Fruit fly (Drosophila melanogaster): Measurements from ENCODE around the gene ND-B8.
A peak's percentile ranks its signal among the peaks of the same experiment; 100 is the strongest.

DNA sequence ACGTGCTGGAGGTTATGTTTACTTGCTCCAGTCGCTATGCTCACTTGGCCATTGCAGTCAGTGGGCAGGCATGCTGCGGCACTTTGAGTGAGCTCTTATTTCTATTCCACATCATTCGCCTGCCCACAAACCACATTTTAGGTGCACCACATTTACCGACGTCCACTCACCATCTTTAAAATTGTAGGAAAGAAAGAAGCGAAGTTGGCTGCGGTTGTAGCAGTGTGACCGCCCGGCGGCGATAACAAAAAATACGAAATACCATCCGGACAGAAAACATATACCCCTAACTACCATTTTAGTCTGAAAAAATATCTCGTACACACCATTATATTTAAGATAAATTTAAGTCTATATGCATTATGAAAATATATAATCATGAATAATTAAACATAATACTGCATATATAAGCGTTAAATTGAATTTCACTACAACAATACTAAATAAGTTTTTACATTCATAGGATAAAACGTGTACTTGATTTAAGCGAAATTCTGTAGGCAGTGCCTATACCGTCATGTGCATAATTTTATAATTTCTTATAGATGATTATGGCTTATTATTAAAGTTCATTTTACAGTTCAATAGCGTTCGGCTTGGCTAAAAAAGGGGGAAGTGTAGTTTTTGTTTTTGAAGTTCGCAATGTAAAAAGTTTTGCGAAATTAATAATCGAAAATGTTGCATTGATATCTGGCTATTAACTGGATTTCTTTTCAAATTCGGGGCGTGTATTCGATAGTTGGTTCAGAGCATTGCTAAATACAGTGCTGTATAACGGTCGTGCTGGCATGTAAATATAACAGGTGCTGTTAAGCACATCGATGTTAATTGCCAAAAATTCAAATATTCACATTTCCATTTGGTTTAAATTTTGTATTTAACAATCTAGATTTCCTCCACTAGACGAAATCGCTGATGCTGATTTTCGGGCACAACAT, 4.0 kb downstream of the ND-B8 start, which contains the start of gene RpL27A:
- TF ChIP-seq Oli (tag; optimal IDR thresholded peaks at IDR 0.05) (peak; percentile 66), CG3281 (GFP tag; optimal IDR thresholded peaks at IDR 0.05) (peak; percentile 81), Nf-YC (tag; optimal IDR thresholded peaks at IDR 0.05) (peak; percentile 58)
